Fruit fly (Drosophila melanogaster): ENCODE measurements around the gene Spn75F.
A peak's percentile ranks its signal among the peaks of the same experiment; 100 is the strongest.

Spn75F gene

DNA sequence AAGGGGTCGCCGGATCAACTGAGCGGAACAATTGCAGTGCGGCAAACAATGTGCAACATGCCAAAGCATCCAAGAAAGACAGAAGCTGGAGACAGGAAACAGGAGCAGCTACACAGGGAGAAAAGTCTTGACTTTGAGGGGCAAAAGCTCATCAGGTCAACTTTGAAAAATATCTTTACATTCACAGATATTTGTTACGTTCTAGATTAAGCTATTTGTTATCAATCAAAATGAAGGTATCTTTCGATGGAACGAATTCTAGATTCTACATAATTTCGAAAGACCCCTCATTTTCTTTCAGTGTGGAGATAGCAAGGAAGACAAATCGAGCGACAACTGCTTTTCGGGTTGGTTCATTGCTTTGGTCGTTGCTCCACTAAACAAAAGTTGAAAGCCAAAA is 45.9 kb upstream of the Spn75F start (continued):
- TF ChIP-seq CG10631 (GFP tag; optimal IDR thresholded peaks at IDR 0.05) (peak; percentile 8), fd85E (GFP tag; optimal IDR thresholded peaks at IDR 0.05) (no peak), CG6808 (GFP tag; optimal IDR thresholded peaks at IDR 0.05) (peak; percentile 2), Eip78C (GFP tag) (peak; percentile 78), achi (GFP tag; optimal IDR thresholded peaks at IDR 0.05) (peak; percentile 42), eg (GFP tag; IDR thresholded peaks at IDR 0.05) (no peak), Ets96B (tag; optimal IDR thresholded peaks at IDR 0.05) (peak; percentile 27), CG6163 (GFP tag; IDR thresholded peaks at IDR 0.05) (peak; percentile 36; the same call in 1 of the 3 replicates), Blimp-1 (GFP tag; optimal IDR thresholded peaks at IDR 0.05) (no peak), dsx (GFP tag; optimal IDR thresholded peaks at IDR 0.05; ENCODE audit: poor library complexity, severe bottlenecking) (peak; percentile 9), CG3032 (tag; optimal IDR thresholded peaks at IDR 0.05) (peak; percentile 21), acj6 (GFP tag; optimal IDR thresholded peaks at IDR 0.05) (peak; percentile 29), CG16779 (tag; optimal IDR thresholded peaks at IDR 0.05) (no peak), Hr39 (GFP tag; optimal IDR thresholded peaks at IDR 0.05) (peak; percentile 42), OdsH (GFP tag; optimal IDR thresholded peaks at IDR 0.05) (peak; percentile 22), Sox102F (GFP tag; optimal IDR thresholded peaks at IDR 0.05) (peak; percentile 12), CG31627 (GFP tag; optimal IDR thresholded peaks at IDR 0.05) (peak; percentile 51), Eip75B (GFP tag; optimal IDR thresholded peaks at IDR 0.05) (peak; percentile 28), CG10669 (GFP tag; optimal IDR thresholded peaks at IDR 0.05) (peak; percentile 39), CG1621 (tag; optimal IDR thresholded peaks at IDR 0.05) (peak; percentile 17)

DNA sequence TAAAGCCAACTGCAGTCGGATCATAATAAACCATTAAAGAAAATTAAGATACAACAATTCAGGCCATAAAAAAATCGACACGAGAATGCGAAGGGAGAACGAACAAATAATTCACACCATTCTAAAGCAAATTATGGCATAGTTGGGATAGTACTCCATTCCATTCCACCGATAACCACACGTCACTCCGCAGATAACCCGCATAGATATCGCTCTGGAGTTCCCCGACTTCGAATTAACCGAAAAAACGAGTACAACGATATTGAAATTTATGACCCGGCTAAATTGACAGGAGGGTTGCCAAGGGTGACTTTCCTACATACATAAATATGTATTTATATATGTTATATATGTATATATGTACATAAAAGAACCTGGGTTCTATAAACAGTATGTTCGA is 45.3 kb upstream of the Spn75F start:
- TF ChIP-seq CG9139 (GFP tag; optimal IDR thresholded peaks at IDR 0.05), result no peak
- TF ChIP-seq pdm3 (GFP tag; optimal IDR thresholded peaks at IDR 0.05), result no peak
- TF ChIP-seq CG6854 (GFP tag; optimal IDR thresholded peaks at IDR 0.05), result no peak
- no peak for TF ChIP-seq CG3919 (GFP tag; optimal IDR thresholded peaks at IDR 0.05)
- no peak for TF ChIP-seq topi (GFP tag; optimal IDR thresholded peaks at IDR 0.05)
- TF ChIP-seq spab (GFP tag; optimal IDR thresholded peaks at IDR 0.05), result no peak
- no peak for TF ChIP-seq fkh (GFP tag; optimal IDR thresholded peaks at IDR 0.05)
- no peak for TF ChIP-seq net (GFP tag; optimal IDR thresholded peaks at IDR 0.05)
- no peak for TF ChIP-seq Ets21C (GFP tag; optimal IDR thresholded peaks at IDR 0.05)
- no peak for TF ChIP-seq Blimp-1 (GFP tag; optimal IDR thresholded peaks at IDR 0.05)
- TF ChIP-seq CG32006 (GFP tag; optimal IDR thresholded peaks at IDR 0.05), result no peak
- no peak for TF ChIP-seq OdsH (GFP tag; optimal IDR thresholded peaks at IDR 0.05)
- no peak for TF ChIP-seq Eip75B (GFP tag; optimal IDR thresholded peaks at IDR 0.05)
- TF ChIP-seq CG7368 (GFP tag; optimal IDR thresholded peaks at IDR 0.05), result no peak
- no peak for TF ChIP-seq dac (GFP tag; optimal IDR thresholded peaks at IDR 0.05)

DNA sequence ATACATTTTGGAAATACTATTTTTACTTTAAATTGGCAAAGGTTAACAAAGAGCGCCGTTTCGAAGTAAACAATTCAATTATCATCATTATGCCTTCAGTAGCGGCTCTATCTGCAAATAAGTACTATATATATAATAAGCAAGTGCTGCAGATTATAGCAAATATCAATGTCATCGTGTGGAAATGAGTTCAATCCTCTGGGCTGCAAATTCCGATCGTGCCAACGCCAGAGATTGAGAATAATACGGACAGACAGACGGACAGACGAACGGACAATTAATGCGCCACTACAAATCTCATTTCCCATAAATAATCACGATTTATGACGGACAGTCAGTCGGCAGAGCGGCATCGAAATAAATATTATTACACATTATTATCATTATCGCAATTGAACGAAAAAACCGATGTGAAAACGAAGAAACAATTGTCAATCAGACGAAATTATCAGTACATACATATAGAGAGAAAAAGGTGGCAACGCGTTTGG is 44.8 kb upstream of the Spn75F start:
- TF ChIP-seq Eip78C (GFP tag), result peak; percentile 31
- TF ChIP-seq salr (GFP tag; optimal IDR thresholded peaks at IDR 0.05), result no peak
- TF ChIP-seq svp (GFP tag), result peak; percentile 93

DNA sequence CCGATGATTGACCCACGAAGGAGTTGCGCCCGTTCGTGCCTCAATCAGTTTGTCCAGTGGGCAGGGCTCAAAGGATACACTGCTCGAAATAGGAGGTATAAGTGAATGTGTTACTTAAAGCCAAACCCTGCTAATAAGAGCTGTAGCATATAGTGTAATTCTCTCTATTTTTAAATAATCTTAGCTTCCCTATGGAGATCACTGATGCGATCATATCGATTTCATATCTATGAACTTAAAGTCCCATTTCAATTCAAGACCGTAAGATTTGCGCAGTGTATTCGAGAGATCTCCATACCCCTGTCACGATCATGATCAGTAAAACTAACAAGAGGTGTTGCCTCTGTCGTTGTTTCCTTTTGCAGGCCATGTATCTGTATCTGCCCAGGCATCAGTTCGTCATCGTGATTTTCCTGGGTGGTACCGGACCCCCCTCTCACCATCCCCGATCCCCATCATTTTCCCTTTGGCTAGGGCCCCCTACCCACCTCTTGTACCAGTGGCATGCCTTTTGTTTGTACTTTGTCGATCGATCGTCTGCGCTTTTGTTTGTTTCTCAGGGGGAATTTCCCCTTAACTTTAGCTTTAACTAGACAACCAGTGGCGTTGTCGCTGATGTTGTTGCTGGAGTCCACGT is 43.7 kb upstream of the Spn75F start:
- peak; percentile 95 for TF ChIP-seq CG3032 (tag; optimal IDR thresholded peaks at IDR 0.05)
- TF ChIP-seq Eip93F (GFP tag; optimal IDR thresholded peaks at IDR 0.05), result no peak
- peak; percentile 78 for TF ChIP-seq vri (GFP tag; optimal IDR thresholded peaks at IDR 0.05)
- TF ChIP-seq CG10631 (GFP tag; optimal IDR thresholded peaks at IDR 0.05), result peak; percentile 90
- peak; percentile 96 for TF ChIP-seq Ets96B (tag; optimal IDR thresholded peaks at IDR 0.05)
- peak; percentile 68 for TF ChIP-seq Lpt (GFP tag; optimal IDR thresholded peaks at IDR 0.05)
- TF ChIP-seq topi (GFP tag; optimal IDR thresholded peaks at IDR 0.05), result peak; percentile 82
- TF ChIP-seq CG6276 (GFP tag; optimal IDR thresholded peaks at IDR 0.05), result peak; percentile 31
- peak; percentile 67 for TF ChIP-seq Hr4 (GFP tag; optimal IDR thresholded peaks at IDR 0.05)
- TF ChIP-seq cyc (GFP tag; optimal IDR thresholded peaks at IDR 0.05), result peak; percentile 81
- TF ChIP-seq CG32006 (GFP tag; optimal IDR thresholded peaks at IDR 0.05), result peak; percentile 52
- TF ChIP-seq Hr38 (GFP tag; optimal IDR thresholded peaks at IDR 0.05), result no peak
- TF ChIP-seq CG11294 (GFP tag; IDR thresholded peaks at IDR 0.05), result peak; percentile 33; the same call in 1 of the 2 replicates
- TF ChIP-seq CG6163 (GFP tag; IDR thresholded peaks at IDR 0.05), result peak; percentile 88
- peak; percentile 76 for TF ChIP-seq CG8632 (GFP tag; optimal IDR thresholded peaks at IDR 0.05)
- TF ChIP-seq acj6 (GFP tag; optimal IDR thresholded peaks at IDR 0.05), result peak; percentile 89
- TF ChIP-seq fkh (GFP tag; optimal IDR thresholded peaks at IDR 0.05), result peak; percentile 5
- peak; percentile 94 for TF ChIP-seq CG6808 (GFP tag; optimal IDR thresholded peaks at IDR 0.05)
- TF ChIP-seq fd85E (GFP tag; optimal IDR thresholded peaks at IDR 0.05), result peak; percentile 62
- TF ChIP-seq Ets21C (GFP tag; optimal IDR thresholded peaks at IDR 0.05), result peak; percentile 58
- TF ChIP-seq Sox14 (GFP tag; optimal IDR thresholded peaks at IDR 0.05), result peak; percentile 87
- TF ChIP-seq svp (GFP tag), result peak; percentile 86
- peak; percentile 92 for TF ChIP-seq spab (GFP tag; optimal IDR thresholded peaks at IDR 0.05)

Measured in whole organism, prepupa.